Worm (Caenorhabditis elegans): Measurements from ENCODE around the gene T27A8.2.

The T27A8.2 gene

DNA sequence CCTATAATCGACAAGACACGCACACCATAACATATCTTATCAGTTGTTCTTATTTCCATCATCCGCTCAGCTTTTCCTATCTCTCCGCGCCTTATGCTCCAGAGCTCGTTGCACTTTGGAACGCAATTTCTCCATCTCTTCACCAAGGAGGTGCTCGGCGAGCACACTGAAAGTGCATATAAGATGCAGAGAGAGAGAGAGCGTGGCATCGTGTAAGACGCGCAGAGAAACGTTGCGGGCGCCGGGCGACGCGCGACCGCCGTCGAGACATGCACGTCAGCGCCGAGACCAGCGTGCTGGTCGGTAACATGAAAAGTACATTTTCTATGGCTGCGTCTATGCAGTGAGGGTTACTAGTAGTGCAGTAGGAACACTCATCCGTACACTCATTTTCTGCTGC, 34.2 kb downstream of the T27A8.2 start (continued):
- TF ChIP-seq R02D3.7 (tag; optimal IDR thresholded peaks at IDR 0.05) = no peak
- TF ChIP-seq dmd-4 (tag; optimal IDR thresholded peaks at IDR 0.05) = no peak
- TF ChIP-seq unc-55 (GFP tag; optimal IDR thresholded peaks at IDR 0.05) = peak; percentile 69
- peak; percentile 71 for TF ChIP-seq sma-3 (GFP tag; optimal IDR thresholded peaks at IDR 0.05)
- TF ChIP-seq aly-2 (tag; optimal IDR thresholded peaks at IDR 0.05) = no peak
- TF ChIP-seq egl-27 (tag; optimal IDR thresholded peaks at IDR 0.05) = peak; percentile 82
- peak; percentile 60 for TF ChIP-seq C34F6.9 (tag; optimal IDR thresholded peaks at IDR 0.05)
- no peak for TF ChIP-seq peb-1 (tag; optimal IDR thresholded peaks at IDR 0.05)
- TF ChIP-seq mdl-1 (tag; optimal IDR thresholded peaks at IDR 0.05) = peak; percentile 85 to 91
- peak; percentile 47 for TF ChIP-seq nhr-6 (tag; optimal IDR thresholded peaks at IDR 0.05)
- no peak for TF ChIP-seq ceh-16 (tag; optimal IDR thresholded peaks at IDR 0.05)
- TF ChIP-seq sma-9 (GFP tag; optimal IDR thresholded peaks at IDR 0.05) = peak; percentile 87
- no peak for TF ChIP-seq sma-9 (tag; optimal IDR thresholded peaks at IDR 0.05)
- no peak for TF ChIP-seq nhr-237 (tag; optimal IDR thresholded peaks at IDR 0.05)

DNA sequence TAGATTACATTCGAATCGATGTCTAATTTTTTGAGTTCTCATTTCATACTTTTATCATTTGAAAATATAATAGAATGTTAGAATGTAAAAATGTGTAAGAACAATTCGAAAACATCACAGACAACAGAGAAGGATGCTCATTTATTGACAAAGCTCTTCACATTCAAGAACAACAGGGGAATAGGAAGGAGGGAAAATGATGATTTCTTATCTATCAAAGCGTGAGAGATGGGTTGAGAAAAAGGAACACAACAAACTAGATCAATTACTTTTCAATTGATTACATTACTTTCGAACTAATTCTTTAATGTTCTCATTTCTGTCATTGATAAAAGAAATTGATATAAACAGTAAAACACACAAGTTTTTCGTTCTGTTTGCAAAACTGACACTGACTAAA, 41.9 kb downstream of the T27A8.2 start, which contains the start of the genes VB0395L.1 and nhx-1:
Gene VB0395L.1 (minus strand): TSS at position 186 of the 400 bp plus-strand sequence.
Gene nhx-1 (plus strand): TSS at position 326 of the 400 bp plus-strand sequence.
- TF ChIP-seq nhr-237 (tag; optimal IDR thresholded peaks at IDR 0.05) = no peak
- no peak for TF ChIP-seq mdl-1 (tag; optimal IDR thresholded peaks at IDR 0.05)
- TF ChIP-seq nhr-10 (tag; optimal IDR thresholded peaks at IDR 0.05) = no peak
- no peak for TF ChIP-seq R02D3.7 (tag; optimal IDR thresholded peaks at IDR 0.05)
- TF ChIP-seq ztf-1 (GFP tag; conservative IDR thresholded peaks at IDR 0.05) = no peak
- no peak for TF ChIP-seq fos-1 (tag; optimal IDR thresholded peaks at IDR 0.05)
